Worm (Caenorhabditis elegans) whole organism, L1 larva: ENCODE results near the gene C45G9.11.

Experiments
- C34B4.2 ChIP-seq: sonication (generic microtip); optimal IDR thresholded peaks from 2 replicates; lab custom pipeline; 2017; ENCODE audit warnings: mild to moderate bottlenecking, missing genetic modification characterization, missing compliant biosample characterization
- aha-1 ChIP-seq: fragments of 150-350 bp; optimal IDR thresholded peaks from 2 replicates; lab custom pipeline; 2014; ENCODE audit warnings: missing biosample characterization, missing genetic modification characterization
- blmp-1 ChIP-seq: fragments of 150-350 bp; optimal IDR thresholded peaks from 2 replicates; lab custom pipeline; 2014; ENCODE audit warnings: missing biosample characterization, missing genetic modification characterization
- ceh-63 ChIP-seq: fragments of 200-800 bp; sonication (Bioruptor generic); optimal IDR thresholded peaks from 2 replicates; lab custom pipeline; 2018; ENCODE audit warnings: mild to moderate bottlenecking, missing genetic modification characterization, missing compliant biosample characterization
- ceh-8 ChIP-seq: fragments of 200-800 bp; sonication (Bioruptor generic); optimal IDR thresholded peaks from 2 replicates; lab custom pipeline; 2018; ENCODE audit warnings: mild to moderate bottlenecking, missing genetic modification characterization, moderate library complexity, missing compliant biosample characterization
- ceh-82 ChIP-seq, 3 experiments: fragments of 150-350 bp in 1 of 3; sonication (generic microtip) in 2 of 3; optimal IDR thresholded peaks; 2 replicates each; lab custom pipeline; 2014 to 2017; ENCODE audit warnings: missing biosample characterization in 3 of 3, missing genetic modification characterization in 3 of 3
- ceh-88 ChIP-seq: fragments of 200-800 bp; sonication (Bioruptor generic); IDR thresholded peaks from 2 replicates; pipeline ENCODE4 v1.3.6; 2022; ENCODE audit warnings: missing genetic modification characterization, missing compliant biosample characterization
- ces-1 ChIP-seq: fragments of 150-350 bp; optimal IDR thresholded peaks from 2 replicates; lab custom pipeline; 2014; ENCODE audit warnings: missing biosample characterization, missing genetic modification reagents, missing genetic modification characterization
- dpl-1 ChIP-seq, 3 experiments: fragments of 150-350 bp in 2 of 3; sonication (generic microtip) in 1 of 3; optimal IDR thresholded peaks; 2 replicates each; lab custom pipeline; 2014 to 2017; ENCODE audit warnings: missing biosample characterization in 3 of 3, missing genetic modification characterization in 3 of 3, missing genetic modification reagents in 3 of 3
- efl-3 ChIP-seq: fragments of 200-800 bp; sonication (Bioruptor generic); optimal IDR thresholded peaks from 2 replicates; lab custom pipeline; 2018; ENCODE audit warnings: mild to moderate bottlenecking, missing genetic modification characterization, missing compliant biosample characterization
- egl-13 ChIP-seq: sonication (generic microtip); optimal IDR thresholded peaks from 2 replicates; lab custom pipeline; 2016; ENCODE audit warnings: missing genotype, missing genetic modification reagents, missing genetic modification characterization, missing compliant biosample characterization
- egl-27 ChIP-seq, 2 experiments: fragments of 150-350 bp in 1 of 2; sonication (generic microtip); optimal IDR thresholded peaks; 3 replicates each; lab custom pipeline; 2017 to 2018; ENCODE audit warnings: missing biosample characterization in 2 of 2, missing genetic modification characterization in 2 of 2, missing genetic modification reagents in 2 of 2
- elt-2 ChIP-seq: sonication (generic microtip); optimal IDR thresholded peaks from 2 replicates; lab custom pipeline; 2016; ENCODE audit warnings: missing genetic modification characterization, mild to moderate bottlenecking, inconsistent platforms, missing compliant biosample characterization, missing genetic modification reagents
- elt-3 ChIP-seq, 6 experiments: fragments of 150-350 bp in 1 of 6; sonication (generic microtip); optimal IDR thresholded peaks; 2 replicates each; lab custom pipeline; 2017 to 2018; ENCODE audit warnings: missing biosample characterization in 6 of 6, missing genetic modification characterization in 6 of 6, inconsistent platforms in 1 of 6
- fkh-10 ChIP-seq: sonication (generic microtip); optimal IDR thresholded peaks from 2 replicates; lab custom pipeline; 2017; ENCODE audit warnings: missing biosample characterization, missing genetic modification reagents, missing genetic modification characterization
- fkh-4 ChIP-seq: sonication (generic microtip); optimal IDR thresholded peaks from 2 replicates; lab custom pipeline; 2016; ENCODE audit warnings: missing compliant biosample characterization, missing genetic modification characterization, borderline replicate concordance
- fos-1 ChIP-seq: fragments of 150-350 bp; optimal IDR thresholded peaks from 2 replicates; lab custom pipeline; 2014; ENCODE audit warnings: missing biosample characterization, missing genetic modification characterization
- hpl-2 ChIP-seq: fragments of 150-350 bp; optimal IDR thresholded peaks from 2 replicates; lab custom pipeline; 2014; ENCODE audit warnings: missing biosample characterization, missing genetic modification reagents, missing genetic modification characterization
- irx-1 ChIP-seq: sonication (generic microtip); optimal IDR thresholded peaks from 2 replicates; lab custom pipeline; 2016; ENCODE audit warnings: missing genetic modification characterization, missing compliant biosample characterization
- jun-1 ChIP-seq: fragments of 150-350 bp; optimal IDR thresholded peaks from 2 replicates; lab custom pipeline; 2014; ENCODE audit warnings: missing biosample characterization, missing genetic modification reagents, missing genetic modification characterization
- lin-13 ChIP-seq: fragments of 150-350 bp; optimal IDR thresholded peaks from 2 replicates; lab custom pipeline; 2014; ENCODE audit warnings: missing biosample characterization, missing genetic modification reagents, missing genetic modification characterization
- lin-15B ChIP-seq: fragments of 150-350 bp; sonication (generic microtip); optimal IDR thresholded peaks from 3 replicates; lab custom pipeline; 2014; ENCODE audit warnings: missing biosample characterization, missing genetic modification characterization
- lsy-2 ChIP-seq, 2 experiments: fragments of 150-350 bp; optimal IDR thresholded peaks; 2 replicates each; lab custom pipeline; 2014; ENCODE audit warnings: missing biosample characterization in 2 of 2, missing genetic modification characterization in 2 of 2
- mef-2 ChIP-seq: fragments of 150-350 bp; optimal IDR thresholded peaks from 2 replicates; lab custom pipeline; 2014; ENCODE audit warnings: missing biosample characterization, missing genetic modification characterization
- nhr-11 ChIP-seq: fragments of 150-350 bp; optimal IDR thresholded peaks from 2 replicates; lab custom pipeline; 2014; ENCODE audit warnings: missing biosample characterization, missing genetic modification characterization
- nhr-12 ChIP-seq: sonication (generic microtip); optimal IDR thresholded peaks from 2 replicates; lab custom pipeline; 2017; ENCODE audit warnings: missing biosample characterization, missing genetic modification characterization
- nhr-20 ChIP-seq: sonication (generic microtip); optimal IDR thresholded peaks from 2 replicates; lab custom pipeline; 2016; ENCODE audit warnings: mild to moderate bottlenecking, missing genetic modification characterization, missing compliant biosample characterization
- nhr-237 ChIP-seq: fragments of 150-350 bp; optimal IDR thresholded peaks from 2 replicates; lab custom pipeline; 2014; ENCODE audit warnings: missing biosample characterization, missing genetic modification characterization
- nhr-47 ChIP-seq: sonication (generic microtip); optimal IDR thresholded peaks from 2 replicates; lab custom pipeline; 2016; ENCODE audit warnings: mild to moderate bottlenecking, missing genetic modification characterization, moderate library complexity, missing compliant biosample characterization
- rnt-1 ChIP-seq: sonication (generic microtip); optimal IDR thresholded peaks from 2 replicates; lab custom pipeline; 2016; ENCODE audit warnings: mild to moderate bottlenecking, missing genetic modification characterization, moderate library complexity, missing compliant biosample characterization
- snpc-4 ChIP-seq: fragments of 150-350 bp; optimal IDR thresholded peaks from 2 replicates; lab custom pipeline; 2014; ENCODE audit warnings: missing biosample characterization, missing genetic modification characterization
- snu-23 ChIP-seq: sonication (generic microtip); optimal IDR thresholded peaks from 2 replicates; lab custom pipeline; 2016; ENCODE audit warnings: missing genetic modification characterization, missing compliant biosample characterization
- sox-4 ChIP-seq: sonication (generic microtip); optimal IDR thresholded peaks from 2 replicates; lab custom pipeline; 2016; ENCODE audit warnings: missing genetic modification characterization, missing compliant biosample characterization
- sptf-1 ChIP-seq: fragments of 150-350 bp; optimal IDR thresholded peaks from 2 replicates; lab custom pipeline; 2014; ENCODE audit warnings: missing biosample characterization, missing genetic modification characterization
- swsn-7 ChIP-seq: sonication (generic microtip); optimal IDR thresholded peaks from 2 replicates; lab custom pipeline; 2016; ENCODE audit warnings: missing genetic modification characterization, missing compliant biosample characterization
- unc-86 ChIP-seq: sonication (generic microtip); optimal IDR thresholded peaks from 2 replicates; lab custom pipeline; 2016; ENCODE audit warnings: missing genetic modification characterization, missing compliant biosample characterization
- unc-98 ChIP-seq: fragments of 200-800 bp; sonication (Bioruptor generic); IDR thresholded peaks from 2 replicates; pipeline ENCODE4 v1.3.6; 2022; ENCODE audit warnings: missing genetic modification characterization, missing compliant biosample characterization
- vab-15 ChIP-seq: sonication (generic microtip); optimal IDR thresholded peaks from 2 replicates; lab custom pipeline; 2017; ENCODE audit warnings: missing genotype, mild to moderate bottlenecking, missing genetic modification characterization, missing compliant biosample characterization
- zip-4 ChIP-seq: fragments of 200-800 bp; sonication (Bioruptor generic); optimal IDR thresholded peaks from 2 replicates; lab custom pipeline; 2018; ENCODE audit warnings: mild to moderate bottlenecking, missing genetic modification characterization, moderate library complexity, missing compliant biosample characterization
- ztf-4 ChIP-seq: fragments of 150-350 bp; optimal IDR thresholded peaks from 2 replicates; lab custom pipeline; 2014; ENCODE audit warnings: missing biosample characterization, missing genetic modification characterization

Gene C45G9.11

ce11 chrIII:5068675-5069233 lies at the start of gene C45G9.11, which contains the start of gene C45G9.2 (continued):
- TF ChIP-seq fkh-10 (GFP tag; lab: Kevin White, UChicago) (no peak), nhr-20 (tag; lab: Kevin White, UChicago) (peak; percentile 85), lin-13 (GFP tag; lab: Kevin White, UChicago) (peak; percentile 54), ceh-88 (peak; percentile 40; the same call in 1 of the 2 replicates), mef-2 (no peak), vab-15 (tag; lab: Kevin White, UChicago) (peak; percentile 84), ceh-82 (tag; optimal IDR thresholded peaks at IDR 0.05; lab: Kevin White, UChicago) (peak; percentile 47 to 52 (median 48)), nhr-237 (tag; lab: Kevin White, UChicago) (no peak), efl-3 (GFP tag; lab: Kevin White, UChicago) (peak; percentile 36), elt-2 (tag; lab: Kevin White, UChicago) (peak; percentile 55), fkh-4 (tag; lab: Kevin White, UChicago) (peak; percentile 93), C34B4.2 (peak; percentile 16), jun-1 (no peak), fos-1 (peak; percentile 26), nhr-47 (tag; lab: Kevin White, UChicago) (peak; percentile 90), blmp-1 (tag; lab: Kevin White, UChicago) (peak; percentile 48), zip-4 (peak; percentile 18), irx-1 (peak; percentile 95), nhr-12 (tag; lab: Kevin White, UChicago) (no peak), ces-1 (no peak), sox-4 (tag; lab: Kevin White, UChicago) (peak; percentile 88), hpl-2 (no peak), aha-1 (tag; lab: Kevin White, UChicago) (no peak), egl-27 (tag; optimal IDR thresholded peaks at IDR 0.05; lab: Kevin White, UChicago) (no peak), dpl-1 (GFP tag; optimal IDR thresholded peaks at IDR 0.05; lab: Kevin White, UChicago) (peak; percentile 89 to 94 (median 93)), snpc-4 (tag; lab: Kevin White, UChicago) (peak; percentile 63), sptf-1 (no peak), lin-15B (peak; percentile 12), egl-13 (tag; lab: Kevin White, UChicago) (peak; percentile 87), snu-23 (GFP tag; lab: Kevin White, UChicago) (peak; percentile 85), unc-98 (GFP tag; lab: Robert Waterston, UW) (peak; percentile 85), elt-3 (tag; optimal IDR thresholded peaks at IDR 0.05; lab: Kevin White, UChicago) (peak in 2 of 6 experiments; percentile 22 to 48)

ce11 chrIII:5112998-5113397 lies 44.5 kb upstream of the C45G9.11 start:
- TF ChIP-seq dpl-1 (GFP tag; optimal IDR thresholded peaks at IDR 0.05; lab: Kevin White, UChicago) = no peak
- peak; percentile 14 for TF ChIP-seq elt-2 (tag; lab: Kevin White, UChicago)

- TF ChIP-seq hpl-2 (no peak), elt-3 (tag; optimal IDR thresholded peaks at IDR 0.05; lab: Kevin White, UChicago) (no peak), ztf-4 (tag; lab: Kevin White, UChicago) (no peak), lsy-2 (tag; optimal IDR thresholded peaks at IDR 0.05; lab: Kevin White, UChicago) (no peak), fkh-4 (tag; lab: Kevin White, UChicago) (no peak), lin-15B (no peak)
Measured at ce11 chrIII:5112399-5112798, 43.9 kb upstream of the C45G9.11 start.

ce11 chrIII:5109401-5109800 lies 40.9 kb upstream of the C45G9.11 start, which contains the start of gene sax-2:
sax-2 (plus strand) TSS chrIII:5109701.
- TF ChIP-seq unc-86 (tag; lab: Kevin White, UChicago) = no peak
- no peak for TF ChIP-seq zip-4
- no peak for TF ChIP-seq fkh-4 (tag; lab: Kevin White, UChicago)
- no peak for TF ChIP-seq sox-4 (tag; lab: Kevin White, UChicago)
- no peak for TF ChIP-seq C34B4.2
- TF ChIP-seq ceh-82 (tag; optimal IDR thresholded peaks at IDR 0.05; lab: Kevin White, UChicago) = no peak
- TF ChIP-seq ceh-8 (GFP tag; lab: Kevin White, UChicago) = no peak
- TF ChIP-seq unc-98 (GFP tag; lab: Robert Waterston, UW) = no peak
- TF ChIP-seq swsn-7 = no peak
- TF ChIP-seq ceh-63 (GFP tag; lab: Kevin White, UChicago) = no peak
- TF ChIP-seq elt-3 (tag; optimal IDR thresholded peaks at IDR 0.05; lab: Kevin White, UChicago) = no peak
- TF ChIP-seq nhr-11 (tag; lab: Kevin White, UChicago) = no peak
- no peak for TF ChIP-seq lin-13 (GFP tag; lab: Kevin White, UChicago)
- TF ChIP-seq nhr-237 (tag; lab: Kevin White, UChicago) = no peak
- TF ChIP-seq rnt-1 = no peak
- TF ChIP-seq, all 84 proteins: peak for 0
